Fruit fly (Drosophila melanogaster) whole organism, embryonic: ENCODE data around the gene Rad17.
A peak's percentile ranks its signal among the peaks of the same experiment; 100 is the strongest.

Experiments
- Atf3 ChIP-seq: fragments of 200-800 bp; sonication (Bioruptor generic); optimal IDR thresholded peaks from 3 replicates; lab custom pipeline; 2016; ENCODE audit warnings: missing biosample characterization, missing genetic modification characterization
- CG11504 ChIP-seq: fragments of 200-800 bp; sonication (Bioruptor generic); optimal IDR thresholded peaks from 3 replicates; lab custom pipeline; 2019; ENCODE audit warnings: missing biosample characterization, mild to moderate bottlenecking, missing genetic modification characterization, moderate library complexity
- CG12071 ChIP-seq: fragments of 200-800 bp; sonication (Bioruptor generic); optimal IDR thresholded peaks from 3 replicates; lab custom pipeline; 2018; ENCODE audit warnings: missing biosample characterization, mild to moderate bottlenecking, missing genetic modification characterization
- CG12659 ChIP-seq: fragments of 200-800 bp; sonication (Bioruptor generic); optimal IDR thresholded peaks from 3 replicates; lab custom pipeline; 2017; ENCODE audit warnings: mild to moderate bottlenecking, missing biosample characterization, missing genetic modification reagents, missing genetic modification characterization
- CG1603 ChIP-seq: fragments of 200-800 bp; sonication (Bioruptor generic); optimal IDR thresholded peaks from 2 replicates; lab custom pipeline; 2019; ENCODE audit warnings: missing biosample characterization, mild to moderate bottlenecking, missing genetic modification characterization, moderate library complexity
- CG18262 ChIP-seq: fragments of 200-800 bp; optimal IDR thresholded peaks from 3 replicates; lab custom pipeline; 2019; ENCODE audit warnings: missing biosample characterization, mild to moderate bottlenecking, missing genetic modification characterization, moderate library complexity
- CG2116 ChIP-seq: fragments of 200-800 bp; sonication (Bioruptor generic); optimal IDR thresholded peaks from 3 replicates; lab custom pipeline; 2018; ENCODE audit warnings: missing biosample characterization, mild to moderate bottlenecking, missing genetic modification characterization
- CG30403 ChIP-seq: fragments of 200-800 bp; sonication (Bioruptor generic); optimal IDR thresholded peaks from 3 replicates; lab custom pipeline; 2016; ENCODE audit warnings: missing biosample characterization, missing genetic modification characterization
- CG34422 ChIP-seq: fragments of 200-800 bp; sonication (Bioruptor generic); IDR thresholded peaks from 3 replicates; pipeline ENCODE4 v1.3.6; 2022; ENCODE audit warnings: missing biosample characterization, missing genetic modification characterization
- CG4854 ChIP-seq: fragments of 200-800 bp; sonication (Bioruptor generic); optimal IDR thresholded peaks from 2 replicates; lab custom pipeline; 2016; ENCODE audit warnings: missing biosample characterization, missing genetic modification characterization, inconsistent platforms
- CG5180 ChIP-seq: fragments of 200-800 bp; sonication (Bioruptor generic); optimal IDR thresholded peaks from 3 replicates; lab custom pipeline; 2017; ENCODE audit warnings: missing biosample characterization, missing genetic modification characterization, mild to moderate bottlenecking, moderate library complexity, missing genetic modification reagents
- CG7372 ChIP-seq: fragments of 200-800 bp; sonication (Bioruptor generic); IDR thresholded peaks from 2 replicates; pipeline ENCODE4 v1.3.6; 2022; ENCODE audit warnings: missing biosample characterization, missing genetic modification characterization
- CG7556 ChIP-seq: fragments of 200-800 bp; sonication (Bioruptor generic); optimal IDR thresholded peaks from 2 replicates; lab custom pipeline; 2017; ENCODE audit warnings: missing biosample characterization, mild to moderate bottlenecking, missing genetic modification characterization
- CG7745 ChIP-seq: fragments of 200-800 bp; sonication (Bioruptor generic); optimal IDR thresholded peaks from 2 replicates; lab custom pipeline; 2018; ENCODE audit warnings: missing biosample characterization, mild to moderate bottlenecking, missing genetic modification characterization, moderate library complexity
- CG8290 ChIP-seq, 3 experiments: fragments of 200-800 bp; sonication (Bioruptor generic); optimal IDR thresholded peaks; 2 replicates each; lab custom pipeline; 2016 to 2019; ENCODE audit warnings: missing biosample characterization in 3 of 3, missing genetic modification characterization in 3 of 3, mild to moderate bottlenecking in 2 of 3, moderate library complexity in 1 of 3
- CG8765 ChIP-seq: fragments of 200-800 bp; sonication (Bioruptor generic); IDR thresholded peaks from 2 replicates; pipeline ENCODE4 v1.3.6; 2022; ENCODE audit warnings: missing biosample characterization, missing genetic modification characterization
- CG9609 ChIP-seq: fragments of 200-800 bp; sonication (Bioruptor generic); optimal IDR thresholded peaks from 3 replicates; lab custom pipeline; 2016; ENCODE audit warnings: missing biosample characterization, missing genetic modification characterization
- CG9727 ChIP-seq: fragments of 200-800 bp; sonication (Bioruptor generic); optimal IDR thresholded peaks from 3 replicates; lab custom pipeline; 2017; ENCODE audit warnings: missing biosample characterization, mild to moderate bottlenecking, missing genetic modification characterization
- CTCF ChIP-seq: fragments of 200-800 bp; sonication (Bioruptor generic); optimal IDR thresholded peaks from 2 replicates; lab custom pipeline; 2017; ENCODE audit warnings: missing biosample characterization, mild to moderate bottlenecking, missing genetic modification characterization, moderate library complexity
- Dad ChIP-seq: fragments of 200-800 bp; sonication (Bioruptor generic); optimal IDR thresholded peaks from 3 replicates; lab custom pipeline; 2016; ENCODE audit warnings: missing biosample characterization, missing genetic modification characterization
- Dek ChIP-seq: fragments of 200-800 bp; sonication (Bioruptor generic); optimal IDR thresholded peaks from 3 replicates; lab custom pipeline; 2019; ENCODE audit warnings: missing biosample characterization, mild to moderate bottlenecking, missing genetic modification characterization, moderate library complexity
- E2f1 ChIP-seq: fragments of 200-800 bp; sonication (Bioruptor generic); IDR thresholded peaks from 2 replicates; pipeline ENCODE4 v1.3.6; 2022; ENCODE audit warnings: missing biosample characterization, missing genetic modification characterization
- E2f2 ChIP-seq: fragments of 200-800 bp; sonication (Bioruptor generic); IDR thresholded peaks from 2 replicates; pipeline ENCODE4 v1.3.6; 2022; ENCODE audit warnings: missing biosample characterization, missing genetic modification characterization
- ERR ChIP-seq: fragments of 200-800 bp; sonication (Bioruptor generic); optimal IDR thresholded peaks from 2 replicates; lab custom pipeline; 2016; ENCODE audit warnings: missing biosample characterization, missing genetic modification characterization
- Elba2 ChIP-seq: fragments of 200-800 bp; sonication (Bioruptor generic); optimal IDR thresholded peaks from 3 replicates; lab custom pipeline; 2016; ENCODE audit warnings: missing biosample characterization, missing genetic modification characterization
- Ets65A ChIP-seq: fragments of 200-800 bp; sonication (Bioruptor generic); peaks from one replicate; lab custom pipeline; 2016; ENCODE audit warnings: missing biosample characterization, missing genetic modification characterization
- Gug ChIP-seq: fragments of 200-800 bp; sonication (Bioruptor generic); IDR thresholded peaks from 4 replicates; pipeline ENCODE4 v1.3.6; 2022; ENCODE audit warnings: missing biosample characterization, missing genetic modification characterization
- HHEX ChIP-seq: fragments of 200-800 bp; sonication (Bioruptor generic); optimal IDR thresholded peaks from 3 replicates; lab custom pipeline; 2017; ENCODE audit warnings: missing biosample characterization, mild to moderate bottlenecking, missing genetic modification characterization, missing genetic modification reagents
- HLHmδ ChIP-seq: fragments of 200-800 bp; sonication (Bioruptor generic); optimal IDR thresholded peaks from 2 replicates; lab custom pipeline; 2018; ENCODE audit warnings: missing biosample characterization, mild to moderate bottlenecking, missing genetic modification characterization, moderate library complexity
- Mes4 ChIP-seq: fragments of 200-800 bp; sonication (Bioruptor generic); optimal IDR thresholded peaks from 2 replicates; lab custom pipeline; 2016; ENCODE audit warnings: missing biosample characterization, missing genetic modification characterization
- Myb ChIP-seq: fragments of 200-800 bp; sonication (Bioruptor generic); optimal IDR thresholded peaks from 2 replicates; lab custom pipeline; 2016; ENCODE audit warnings: missing biosample characterization, missing genetic modification characterization
- Poxn ChIP-seq: fragments of 200-800 bp; sonication (Bioruptor generic); IDR thresholded peaks from 2 replicates; pipeline ENCODE4 v1.3.6; 2022; ENCODE audit warnings: missing biosample characterization, missing genetic modification characterization
- caup ChIP-seq: fragments of 200-800 bp; sonication (Bioruptor generic); optimal IDR thresholded peaks from 3 replicates; lab custom pipeline; 2017; ENCODE audit warnings: missing biosample characterization, mild to moderate bottlenecking, missing genetic modification characterization, moderate library complexity; ENCODE audit not compliant: severe bottlenecking
- dan ChIP-seq: fragments of 200-800 bp; sonication (Bioruptor generic); IDR thresholded peaks from 2 replicates; pipeline ENCODE4 v1.3.6; 2022; ENCODE audit warnings: missing biosample characterization, missing genetic modification characterization
- dmrt11E ChIP-seq: fragments of 200-800 bp; sonication (Bioruptor generic); optimal IDR thresholded peaks from 3 replicates; lab custom pipeline; 2018; ENCODE audit warnings: missing biosample characterization, mild to moderate bottlenecking, missing genetic modification characterization, moderate library complexity
- dysf ChIP-seq: fragments of 200-800 bp; sonication (Bioruptor generic); IDR thresholded peaks from 3 replicates; pipeline ENCODE4 v1.3.6; 2022; ENCODE audit warnings: missing biosample characterization, missing genetic modification characterization
- fu2 ChIP-seq: fragments of 200-800 bp; sonication (Bioruptor generic); optimal IDR thresholded peaks from 2 replicates; lab custom pipeline; 2016; ENCODE audit warnings: missing biosample characterization, missing genetic modification characterization
- grau ChIP-seq: fragments of 200-800 bp; optimal IDR thresholded peaks from 3 replicates; lab custom pipeline; 2019; ENCODE audit warnings: missing biosample characterization, mild to moderate bottlenecking, missing genetic modification characterization, moderate library complexity
- kni ChIP-seq: fragments of 200-800 bp; sonication (Bioruptor generic); optimal IDR thresholded peaks from 3 replicates; lab custom pipeline; 2017; ENCODE audit warnings: mild to moderate bottlenecking, missing biosample characterization, missing genetic modification reagents, missing genetic modification characterization
- lola ChIP-seq, 3 experiments: fragments of >200 bp in 2 of 3; fragments of 200-800 bp in 1 of 3; sonication (Bioruptor generic) in 1 of 3; optimal IDR thresholded peaks; 2 replicates each; lab custom pipeline; 2017 to 2019; ENCODE audit warnings: missing biosample characterization in 3 of 3, missing genetic modification characterization in 3 of 3, mild to moderate bottlenecking in 1 of 3, moderate library complexity in 1 of 3
- odd ChIP-seq: fragments of 200-800 bp; sonication (Bioruptor generic); optimal IDR thresholded peaks from 2 replicates; lab custom pipeline; 2017; ENCODE audit warnings: missing biosample characterization, mild to moderate bottlenecking, missing genetic modification characterization
- onecut ChIP-seq: fragments of 200-800 bp; sonication (Bioruptor generic); IDR thresholded peaks from 2 replicates; pipeline ENCODE4 v1.3.6; 2022; ENCODE audit warnings: missing biosample characterization, missing genetic modification characterization
- psq ChIP-seq: fragments of 200-800 bp; sonication (Bioruptor generic); optimal IDR thresholded peaks from 2 replicates; lab custom pipeline; 2017; ENCODE audit warnings: missing biosample characterization, missing genetic modification characterization
- repo ChIP-seq: fragments of 200-800 bp; sonication (Bioruptor generic); optimal IDR thresholded peaks from 2 replicates; lab custom pipeline; 2016; ENCODE audit warnings: missing biosample characterization, missing genetic modification characterization
- sc ChIP-seq, 3 experiments: fragments of >200 bp in 2 of 3; fragments of 200-800 bp in 1 of 3; sonication (Bioruptor generic) in 1 of 3; optimal IDR thresholded peaks; 2 replicates in 2 of 3; 3 replicates in 1 of 3; lab custom pipeline; 2017; ENCODE audit warnings: mild to moderate bottlenecking in 1 of 3, missing biosample characterization in 1 of 3, missing genetic modification characterization in 1 of 3, missing genetic modification reagents in 1 of 3
- stwl ChIP-seq: fragments of 200-800 bp; sonication (Bioruptor generic); optimal IDR thresholded peaks from 3 replicates; lab custom pipeline; 2018; ENCODE audit warnings: missing biosample characterization, mild to moderate bottlenecking, missing genetic modification characterization, moderate library complexity
- tap ChIP-seq: fragments of 200-800 bp; optimal IDR thresholded peaks from 3 replicates; lab custom pipeline; 2019; ENCODE audit warnings: missing biosample characterization, mild to moderate bottlenecking, missing genetic modification characterization, moderate library complexity
- trh ChIP-seq: fragments of 200-800 bp; sonication (Bioruptor generic); optimal IDR thresholded peaks from 2 replicates; lab custom pipeline; 2016; ENCODE audit warnings: missing biosample characterization, missing genetic modification characterization
- unpg ChIP-seq: fragments of 200-800 bp; sonication (Bioruptor generic); optimal IDR thresholded peaks from 3 replicates; lab custom pipeline; 2018; ENCODE audit warnings: missing biosample characterization, mild to moderate bottlenecking, missing genetic modification characterization, moderate library complexity
- zen ChIP-seq: fragments of 200-800 bp; sonication (Bioruptor generic); optimal IDR thresholded peaks from 3 replicates; lab custom pipeline; 2018; ENCODE audit warnings: missing biosample characterization, mild to moderate bottlenecking, missing genetic modification characterization, moderate library complexity

Gene Rad17

DNA sequence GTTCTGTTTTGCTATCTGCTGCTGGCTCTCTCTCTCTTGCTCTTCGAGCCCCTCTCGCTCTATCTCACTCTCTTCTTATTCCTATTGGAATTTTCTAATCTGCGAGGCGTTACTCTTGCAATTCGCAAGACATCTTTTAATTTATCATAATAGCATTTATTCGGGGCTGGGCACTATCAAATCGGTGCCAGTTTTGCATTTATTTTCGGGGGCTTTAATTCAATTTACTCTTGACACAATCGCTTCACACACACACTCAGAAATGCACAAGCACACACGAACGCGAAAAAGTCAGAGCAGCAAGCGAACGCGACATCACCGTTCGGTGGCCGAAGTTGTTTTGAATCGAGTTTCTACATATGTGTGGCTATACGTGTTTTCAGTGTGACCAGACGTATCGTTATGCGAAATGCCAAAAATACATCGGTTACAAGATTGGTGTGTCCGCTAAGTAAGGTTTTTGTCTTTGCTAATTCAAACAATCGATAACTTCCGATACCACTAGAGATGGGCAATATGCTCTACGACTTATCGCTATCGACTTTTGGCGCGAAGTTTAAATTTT, 34.0 kb upstream of the Rad17 start, which contains the start of gene Meltrin (continued):
- TF ChIP-seq Myb (GFP tag; lab: Kevin White, UChicago) (peak; percentile 70), E2f2 (GFP tag; lab: Robert Waterston, UW) (no peak), stwl (tag; lab: Kevin White, UChicago) (peak; percentile 61), zen (tag; lab: Kevin White, UChicago) (peak; percentile 18), Dek (tag; lab: Kevin White, UChicago) (peak; percentile 64), CTCF (GFP tag; lab: Kevin White, UChicago) (peak; percentile 40), trh (GFP tag; lab: Kevin White, UChicago) (no peak), CG30403 (GFP tag; lab: Kevin White, UChicago) (peak; percentile 6), onecut (GFP tag; lab: Robert Waterston, UW) (peak; percentile 55), CG4854 (GFP tag; lab: Kevin White, UChicago) (peak; percentile 57), HHEX (peak; percentile 27), grau (tag; lab: Kevin White, UChicago) (peak; percentile 63), sc (optimal IDR thresholded peaks at IDR 0.05; lab: Kevin White, UChicago) (no peak), sc (GFP tag; optimal IDR thresholded peaks at IDR 0.05; lab: Kevin White, UChicago) (no peak), CG7372 (GFP tag; lab: Robert Waterston, UW) (no peak), Atf3 (GFP tag; lab: Kevin White, UChicago) (peak; percentile 27), CG9727 (GFP tag; lab: Kevin White, UChicago) (peak; percentile 20), odd (GFP tag; lab: Kevin White, UChicago) (peak; percentile 83), CG9609 (peak; percentile 43), kni (GFP tag; lab: Kevin White, UChicago) (peak; percentile 19), CG2116 (GFP tag; lab: Kevin White, UChicago) (peak; percentile 91), CG5180 (peak; percentile 24), CG7745 (tag; lab: Kevin White, UChicago) (peak; percentile 64), fu2 (no peak), tap (tag; lab: Kevin White, UChicago) (peak; percentile 48), CG7556 (GFP tag; lab: Kevin White, UChicago) (peak; percentile 22), CG8765 (GFP tag; lab: Robert Waterston, UW) (no peak), unpg (GFP tag; lab: Kevin White, UChicago) (peak; percentile 21), Gug (GFP tag; lab: Robert Waterston, UW) (peak; percentile 56; the same call in 1 of the 4 replicates), Mes4 (GFP tag; lab: Kevin White, UChicago) (peak; percentile 50), Dad (GFP tag; lab: Kevin White, UChicago) (peak; percentile 36), caup (GFP tag; lab: Kevin White, UChicago) (peak; percentile 77), CG12071 (GFP tag; lab: Kevin White, UChicago) (peak; percentile 70), dan (GFP tag; lab: Robert Waterston, UW) (no peak), Ets65A (GFP tag; lab: Kevin White, UChicago) (no peak), CG18262 (tag; lab: Kevin White, UChicago) (peak; percentile 56), dysf (no peak), CG11504 (peak; percentile 50), E2f1 (GFP tag; lab: Robert Waterston, UW) (no peak), CG1603 (peak; percentile 88), CG12659 (GFP tag; lab: Kevin White, UChicago) (peak; percentile 91), lola (GFP tag; optimal IDR thresholded peaks at IDR 0.05; lab: Kevin White, UChicago) (peak in 1 of 3 experiments; percentile 13), CG34422 (GFP tag; lab: Robert Waterston, UW) (no peak), HLHmδ (GFP tag; lab: Kevin White, UChicago) (peak; percentile 93), psq (GFP tag; lab: Kevin White, UChicago) (peak; percentile 25), dmrt11E (tag; lab: Kevin White, UChicago) (peak; percentile 24), CG8290 (GFP tag; optimal IDR thresholded peaks at IDR 0.05; lab: Kevin White, UChicago) (peak; percentile 79), CG8290 (tag; optimal IDR thresholded peaks at IDR 0.05; lab: Kevin White, UChicago) (peak; percentile 60 to 91), Elba2 (peak; percentile 98), repo (GFP tag; lab: Kevin White, UChicago) (peak; percentile 56), Poxn (GFP tag; lab: Robert Waterston, UW) (no peak), ERR (GFP tag; lab: Kevin White, UChicago) (peak; percentile 69)
